Fruit fly (Drosophila melanogaster): Measurements from ENCODE around the gene Rev1.

Rev1 gene

DNA sequence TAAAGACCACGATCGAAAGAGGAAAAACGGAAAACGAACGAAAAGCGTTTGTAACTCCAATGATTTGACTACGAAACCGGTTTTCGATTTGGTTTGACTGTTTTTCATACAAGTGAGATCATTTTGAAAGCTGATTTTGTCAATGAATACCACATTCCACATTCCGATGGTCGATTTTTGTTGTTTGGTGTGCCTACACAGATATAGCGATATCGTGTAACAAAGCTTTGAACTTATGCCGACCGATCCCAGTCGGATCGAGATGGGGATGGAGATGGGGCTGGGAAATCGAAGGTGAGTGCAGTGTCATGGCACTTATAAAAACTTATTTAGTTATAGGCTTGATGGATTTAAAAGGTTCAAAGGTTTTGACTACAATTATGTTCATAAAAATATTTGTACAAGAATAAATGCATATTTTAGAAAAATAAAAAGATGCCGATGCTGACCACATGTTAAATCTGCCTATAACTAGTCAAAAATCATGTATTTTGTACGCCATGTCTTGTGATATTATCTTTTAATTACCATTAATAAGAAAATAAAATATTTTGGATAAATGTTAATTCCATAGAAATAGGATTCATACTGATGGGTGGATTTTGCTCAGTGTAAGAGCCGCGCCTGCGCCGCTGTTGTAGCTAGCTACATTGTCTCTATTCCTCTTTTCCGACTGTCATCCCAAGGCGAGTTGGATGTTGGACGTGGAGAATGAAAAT, 11.9 kb upstream of the Rev1 start (continued):
- no peak for TF ChIP-seq sob (GFP tag; IDR thresholded peaks at IDR 0.05)
- TF ChIP-seq CG1529 (GFP tag; optimal IDR thresholded peaks at IDR 0.05), result peak; percentile 44
- peak; percentile 64; the same call in 2 of the 3 replicates for TF ChIP-seq gce (GFP tag; IDR thresholded peaks at IDR 0.05)
- no peak for TF ChIP-seq GATAe (GFP tag; conservative IDR thresholded peaks at IDR 0.05)
- TF ChIP-seq emc (GFP tag; optimal IDR thresholded peaks at IDR 0.05), result no peak
- TF ChIP-seq CG4328 (GFP tag; optimal IDR thresholded peaks at IDR 0.05), result peak; percentile 7
- peak; percentile 48 for TF ChIP-seq bcd (GFP tag; optimal IDR thresholded peaks at IDR 0.05)
- TF ChIP-seq Scr (GFP tag; IDR thresholded peaks at IDR 0.05; ENCODE audit: partially characterized antibody), result no peak
- no peak; the same call in 1 of the 3 replicates for TF ChIP-seq ci (GFP tag; IDR thresholded peaks at IDR 0.05)
- peak; percentile 31 for TF ChIP-seq Sry-β (GFP tag; optimal IDR thresholded peaks at IDR 0.05)
- TF ChIP-seq tup (GFP tag; optimal IDR thresholded peaks at IDR 0.05), result no peak
- TF ChIP-seq Bgb (GFP tag; IDR thresholded peaks at IDR 0.05; ENCODE audit: partially characterized antibody), result no peak
- TF ChIP-seq BtbVII (GFP tag; optimal IDR thresholded peaks at IDR 0.05), result peak; percentile 60
- TF ChIP-seq CG15479 (GFP tag; optimal IDR thresholded peaks at IDR 0.05), result no peak
- 0 out of 2 replicates have a peak, but pooled peaks have one; percentile 5 for TF ChIP-seq peb (GFP tag; IDR thresholded peaks at IDR 0.05)
- peak; percentile 40 for TF ChIP-seq cato (GFP tag; optimal IDR thresholded peaks at IDR 0.05; ENCODE audit: borderline replicate concordance)
- peak; percentile 71 for TF ChIP-seq CG13424 (tag; optimal IDR thresholded peaks at IDR 0.05)
- TF ChIP-seq CG15269 (tag; optimal IDR thresholded peaks at IDR 0.05), result peak; percentile 61
- peak; percentile 48; the same call in 1 of the 3 replicates for TF ChIP-seq so (GFP tag; IDR thresholded peaks at IDR 0.05)
- no peak for TF ChIP-seq vfl (GFP tag; optimal IDR thresholded peaks at IDR 0.05)
- no peak for TF ChIP-seq B-H1 (GFP tag; IDR thresholded peaks at IDR 0.05)
- no peak for TF ChIP-seq otp (GFP tag; IDR thresholded peaks at IDR 0.05)
- TF ChIP-seq btn (GFP tag; optimal IDR thresholded peaks at IDR 0.05), result no peak
- no peak for TF ChIP-seq ems (GFP tag; optimal IDR thresholded peaks at IDR 0.05)
- no peak for TF ChIP-seq CG14860 (GFP tag; IDR thresholded peaks at IDR 0.05; ENCODE audit: partially characterized antibody)
- TF ChIP-seq CG16813 (GFP tag; IDR thresholded peaks at IDR 0.05; ENCODE audit: partially characterized antibody), result no peak
- TF ChIP-seq inv (GFP tag; IDR thresholded peaks at IDR 0.05; ENCODE audit: partially characterized antibody), result no peak
- TF ChIP-seq CG8281 (tag; optimal IDR thresholded peaks at IDR 0.05), result peak; percentile 2
- TF ChIP-seq Atf-2 (GFP tag; optimal IDR thresholded peaks at IDR 0.05), result no peak
- TF ChIP-seq Stat92E (GFP tag; optimal IDR thresholded peaks at IDR 0.05), result no peak
- TF ChIP-seq Dad (GFP tag; optimal IDR thresholded peaks at IDR 0.05), result no peak
- peak; percentile 65 for TF ChIP-seq row (GFP tag; IDR thresholded peaks at IDR 0.05)
- peak; percentile 43 for TF ChIP-seq CG15696 (tag; optimal IDR thresholded peaks at IDR 0.05)
- TF ChIP-seq CG18764 (GFP tag; optimal IDR thresholded peaks at IDR 0.05), result no peak
- no peak for TF ChIP-seq Lhr (GFP tag; optimal IDR thresholded peaks at IDR 0.05)
- TF ChIP-seq Kr (GFP tag; optimal IDR thresholded peaks at IDR 0.05), result no peak
- peak; percentile 15; the same call in 1 of the 2 replicates for TF ChIP-seq CG4730 (GFP tag; IDR thresholded peaks at IDR 0.05)
- no peak for TF ChIP-seq pnt (GFP tag; optimal IDR thresholded peaks at IDR 0.05)
- no peak for TF ChIP-seq p53 (GFP tag; optimal IDR thresholded peaks at IDR 0.05)
- TF ChIP-seq CG9437 (GFP tag; optimal IDR thresholded peaks at IDR 0.05), result peak; percentile 33
- no peak for TF ChIP-seq slp2 (GFP tag; optimal IDR thresholded peaks at IDR 0.05)
- no peak for TF ChIP-seq Sin3A (optimal IDR thresholded peaks at IDR 0.05)
- peak; percentile 21 for TF ChIP-seq NfI (GFP tag; optimal IDR thresholded peaks at IDR 0.05)
- TF ChIP-seq Oaz (GFP tag; IDR thresholded peaks at IDR 0.05), result no peak
- TF ChIP-seq crc (GFP tag; optimal IDR thresholded peaks at IDR 0.05), result no peak
- TF ChIP-seq Rx (GFP tag; IDR thresholded peaks at IDR 0.05), result no peak
- peak; percentile 43 for TF ChIP-seq CG16815 (GFP tag; optimal IDR thresholded peaks at IDR 0.05)
- TF ChIP-seq dati (GFP tag; IDR thresholded peaks at IDR 0.05), result no peak
- TF ChIP-seq hb (GFP tag; IDR thresholded peaks at IDR 0.05; ENCODE audit: partially characterized antibody), result no peak
- peak; percentile 76 for TF ChIP-seq CG17361 (GFP tag; IDR thresholded peaks at IDR 0.05)
